Fruit fly (Drosophila melanogaster): Measurements from ENCODE around the gene Snap24.

- no peak for TF ChIP-seq psq (optimal IDR thresholded peaks at IDR 0.05)
- no peak for TF ChIP-seq h (optimal IDR thresholded peaks at IDR 0.05)
Measured at dm6 chr3R:9779764-9780163, 16.8 kb upstream of the Snap24 start, which contains the start of gene CG12947.
